Fruit fly (Drosophila melanogaster) whole organism, embryonic: ENCODE results near the gene CG7974.

ENCODE experiments used
- CG10959 ChIP-seq: fragments of 200-800 bp; sonication (Bioruptor generic); IDR thresholded peaks from 2 replicates; pipeline ENCODE4 v1.3.6; 2022; ENCODE audit warnings: missing biosample characterization, missing genetic modification characterization
- CG31441 ChIP-seq: fragments of 200-800 bp; sonication (Bioruptor generic); IDR thresholded peaks from 2 replicates; pipeline ENCODE4 v1.3.6; 2022; ENCODE audit warnings: missing biosample characterization, missing genetic modification characterization
- CG6175 ChIP-seq: fragments of 200-800 bp; sonication (Bioruptor generic); IDR thresholded peaks from 3 replicates; pipeline ENCODE4 v1.3.6; 2022; ENCODE audit warnings: missing biosample characterization, missing genetic modification characterization
- Fer2 ChIP-seq: fragments of 200-800 bp; sonication (Bioruptor generic); optimal IDR thresholded peaks from 2 replicates; lab custom pipeline; 2018; ENCODE audit warnings: missing biosample characterization, mild to moderate bottlenecking, missing genetic modification characterization, moderate library complexity
- Hmr ChIP-seq: fragments of 200-800 bp; sonication (Bioruptor generic); optimal IDR thresholded peaks from 3 replicates; lab custom pipeline; 2017; ENCODE audit warnings: mild to moderate bottlenecking, missing biosample characterization, missing genetic modification reagents, missing genetic modification characterization
- Med ChIP-seq: fragments of 200-800 bp; sonication (Bioruptor generic); peaks from one replicate; lab custom pipeline; 2016; ENCODE audit warnings: missing biosample characterization, missing genetic modification characterization, mild to moderate bottlenecking, inconsistent platforms, moderate library complexity
- cad ChIP-seq: fragments of >200 bp; optimal IDR thresholded peaks from 2 replicates; lab custom pipeline; 2017; ENCODE audit warnings: missing biosample characterization, missing genetic modification characterization
- slbo ChIP-seq: fragments of 200-800 bp; sonication (Bioruptor generic); IDR thresholded peaks from 2 replicates; pipeline ENCODE4 v1.3.6; 2022; ENCODE audit warnings: missing biosample characterization, missing genetic modification characterization

- TF ChIP-seq CG6175 (no peak), cad (GFP tag; lab: Kevin White, UChicago) (no peak), slbo (GFP tag; lab: Robert Waterston, UW) (no peak), Hmr (GFP tag; lab: Kevin White, UChicago) (no peak), Fer2 (tag; lab: Kevin White, UChicago) (no peak), CG31441 (GFP tag; lab: Robert Waterston, UW) (no peak), CG10959 (GFP tag; lab: Robert Waterston, UW) (no peak), Med (GFP tag; lab: Kevin White, UChicago) (no peak)
These were observed 733 bp upstream of the CG7974 start for dm6 chr3L:1664205-1664604.
